Worm (Caenorhabditis elegans) whole organism, young adult: ENCODE data around the gene pkhm-2.

Source experiments
- B0336.3 ChIP-seq: fragments of 200-800 bp; sonication (Bioruptor generic); IDR thresholded peaks from 2 replicates; pipeline ENCODE4 v1.3.6; 2022; ENCODE audit warnings: missing genetic modification characterization, missing compliant biosample characterization
- Y95B8A.8 ChIP-seq: fragments of 200-800 bp; sonication (Bioruptor generic); IDR thresholded peaks from 2 replicates; pipeline ENCODE4 v1.3.6; 2022; ENCODE audit warnings: missing genetic modification reagents, missing genetic modification characterization, missing compliant biosample characterization
- attf-3 ChIP-seq: fragments of 200-800 bp; sonication (Bioruptor generic); conservative IDR thresholded peaks from 2 replicates; pipeline ENCODE4 v1.3.6; 2022; ENCODE audit warnings: missing genetic modification reagents, missing genetic modification characterization, missing compliant biosample characterization
- hmg-1.2 ChIP-seq: fragments of 200-800 bp; sonication (Bioruptor generic); IDR thresholded peaks from 2 replicates; pipeline ENCODE4 v1.3.6; 2022; ENCODE audit warnings: missing genetic modification reagents, missing genetic modification characterization, missing compliant biosample characterization
- hrde-1 ChIP-seq: sonication (generic microtip); optimal IDR thresholded peaks from 2 replicates; lab custom pipeline; 2016; ENCODE audit warnings: missing genetic modification characterization, mild to moderate bottlenecking, missing compliant biosample characterization, moderate library complexity, missing genotype, missing genetic modification reagents, borderline replicate concordance
- pha-4 ChIP-seq: fragments of 150-350 bp; sonication (generic microtip); optimal IDR thresholded peaks from 2 replicates; lab custom pipeline; 2014; ENCODE audit warnings: missing biosample characterization, missing genetic modification reagents, missing genetic modification characterization

DNA sequence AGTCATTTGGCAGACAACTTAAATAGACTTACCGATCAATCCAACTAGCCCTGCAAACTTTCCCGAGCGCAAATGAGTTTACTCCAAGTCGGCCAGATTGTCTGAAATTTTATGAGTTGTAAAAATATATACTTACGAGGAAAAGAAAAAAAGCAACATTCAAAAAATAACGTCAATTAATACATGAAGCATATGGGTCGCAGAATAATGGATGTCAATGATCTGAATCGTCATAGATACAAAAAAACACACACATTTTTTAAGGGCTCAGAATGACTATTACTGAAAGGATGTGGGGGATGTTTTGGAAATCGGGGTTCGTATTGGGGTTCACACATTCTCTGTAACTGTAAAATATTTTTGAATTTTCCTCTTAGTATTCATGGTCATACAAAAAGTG is 33.6 kb downstream of the pkhm-2 start, which contains the start of gene unc-7:
- no peak for TF ChIP-seq B0336.3 (GFP tag; lab: Robert Waterston, UW)
- TF ChIP-seq hmg-1.2 = no peak
- TF ChIP-seq Y95B8A.8 (GFP tag; lab: Robert Waterston, UW) = no peak
- TF ChIP-seq hrde-1 (tag; lab: Kevin White, UChicago) = no peak
- TF ChIP-seq pha-4 (tag; lab: Kevin White, UChicago) = no peak
- no peak for TF ChIP-seq attf-3 (GFP tag; lab: Robert Waterston, UW)
